Worm (Caenorhabditis elegans) whole organism, L2 larva: ENCODE results near the gene F40E12.1.

Experiments used
- ama-1 ChIP-seq: fragments of 150-350 bp; optimal IDR thresholded peaks from 2 replicates; lab custom pipeline; 2018; ENCODE audit warnings: inconsistent platforms
- ceh-82 ChIP-seq: fragments of 150-350 bp; optimal IDR thresholded peaks from 2 replicates; lab custom pipeline; 2014; ENCODE audit warnings: missing biosample characterization, missing genetic modification characterization
- mdl-1 ChIP-seq, 2 experiments: fragments of 150-350 bp in 1 of 2; sonication (generic microtip) in 1 of 2; optimal IDR thresholded peaks; 2 replicates each; lab custom pipeline; 2017; ENCODE audit warnings: missing biosample characterization in 2 of 2, missing genetic modification characterization in 2 of 2
- nhr-6 ChIP-seq: fragments of 150-350 bp; optimal IDR thresholded peaks from 2 replicates; lab custom pipeline; 2014; ENCODE audit warnings: missing biosample characterization, missing genetic modification characterization
- ztf-4 ChIP-seq: fragments of 150-350 bp; optimal IDR thresholded peaks from 2 replicates; lab custom pipeline; 2014; ENCODE audit warnings: missing biosample characterization, missing genetic modification characterization

DNA sequence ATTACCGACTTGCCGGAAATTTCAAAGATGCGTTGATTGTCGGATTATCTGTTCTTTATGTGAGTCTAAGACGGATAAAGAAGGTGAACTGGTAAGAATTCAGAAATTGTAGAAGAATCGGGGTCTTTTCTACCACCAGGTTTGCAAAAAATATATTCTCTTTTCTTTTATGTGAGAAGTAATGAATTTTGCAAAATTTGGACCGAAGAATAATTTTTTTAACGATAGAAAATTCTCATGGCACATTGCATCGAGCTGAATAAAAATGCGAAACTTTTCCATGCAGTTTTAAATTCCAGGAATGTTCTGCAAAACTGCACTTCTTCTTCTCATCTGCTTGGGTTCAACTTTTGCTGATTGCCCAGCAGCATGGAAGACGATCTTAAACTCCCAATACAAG lies 44.4 kb upstream of the F40E12.1 start, which contains the start of gene clec-130:
- TF ChIP-seq ceh-82 (tag; lab: Kevin White, UChicago) = no peak
- no peak for TF ChIP-seq ztf-4 (tag; lab: Kevin White, UChicago)
- TF ChIP-seq nhr-6 (tag; lab: Kevin White, UChicago) = no peak
- TF ChIP-seq mdl-1 (tag; optimal IDR thresholded peaks at IDR 0.05; lab: Kevin White, UChicago) = no peak
- TF ChIP-seq ama-1 = no peak
